Worm (Caenorhabditis elegans): ENCODE measurements around the gene F54H12.8.
"Not testable (repeated sequence)": the region's sequence is repeated elsewhere in the genome, so short reads cannot be mapped to it uniquely, and the experiment has no call there.

F54H12.8 gene

DNA sequence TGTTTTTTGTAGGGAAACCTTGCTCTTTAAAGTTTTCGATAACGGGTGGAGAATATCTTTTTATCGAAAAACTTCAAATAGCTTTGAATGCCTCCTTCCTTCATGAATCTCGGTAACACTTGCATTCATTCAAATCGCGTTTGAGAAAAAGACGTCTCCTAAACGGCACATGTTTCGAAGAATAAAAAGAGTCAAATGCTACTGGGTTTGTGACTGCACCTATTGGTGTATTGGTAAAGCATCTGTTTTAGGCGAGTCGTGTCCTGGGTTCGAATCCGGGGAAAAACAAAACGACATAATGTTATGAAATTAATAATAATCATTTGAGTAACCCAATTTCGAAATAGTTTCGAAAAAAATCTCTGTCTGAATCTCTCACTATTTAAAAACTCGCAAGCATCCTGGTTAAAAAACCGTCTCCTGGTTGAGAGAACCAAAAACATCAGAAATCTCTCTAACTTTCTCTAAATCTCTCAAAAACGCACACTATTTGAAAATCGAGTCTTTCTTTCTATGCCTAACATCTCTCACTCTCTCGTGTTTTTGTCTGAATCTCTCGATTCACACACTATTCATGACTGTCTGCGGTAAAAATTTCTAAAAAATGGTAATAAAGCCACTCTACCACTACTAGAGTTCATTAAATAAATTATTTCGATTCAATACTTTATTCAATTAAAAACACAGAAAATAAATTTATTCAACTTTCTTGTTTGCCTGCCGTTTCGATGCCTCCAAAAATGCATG, 2.9 kb downstream of the F54H12.8 start:
- TF ChIP-seq B0261.1 (tag; optimal IDR thresholded peaks at IDR 0.05) (peak; percentile 38), lin-26 (GFP tag; IDR thresholded peaks at IDR 0.05) (peak; percentile 44; the same call in 1 of the 2 replicates), tbp1 (GFP tag; optimal IDR thresholded peaks at IDR 0.05) (peak; percentile 14), rpc-1 (optimal IDR thresholded peaks at IDR 0.05) (peak; percentile 23), rpc-1 (tag; optimal IDR thresholded peaks at IDR 0.05) (peak; percentile 66), madf-6 (GFP tag; IDR thresholded peaks at IDR 0.05) (peak; percentile 46; the same call in 1 of the 2 replicates), ztf-18 (tag; optimal IDR thresholded peaks at IDR 0.05) (peak; percentile 31), hmg-1.2 (GFP tag; IDR thresholded peaks at IDR 0.05) (peak; percentile 57)

DNA sequence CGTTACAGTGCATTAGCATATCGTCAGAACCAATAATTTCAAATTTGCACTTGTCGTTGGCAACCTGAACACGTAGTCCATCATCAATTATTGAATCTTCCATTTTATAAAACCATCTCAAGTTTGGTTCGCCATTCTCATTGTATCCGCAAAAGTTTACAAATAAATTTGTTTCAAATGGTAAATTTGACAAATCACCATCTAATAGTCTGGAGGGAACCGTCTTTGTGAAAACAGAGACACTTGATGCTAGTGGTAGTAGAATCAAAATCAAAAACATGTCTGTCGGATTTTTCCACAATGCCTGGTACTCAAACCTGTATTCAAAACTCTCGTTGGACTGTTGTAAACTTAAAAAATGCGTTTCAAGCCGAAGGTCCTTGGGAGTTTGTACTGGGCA, 4.7 kb downstream of the F54H12.8 start, which contains the start of gene F54H12.2:
TSS of gene F54H12.2 (plus strand) at position 301 of the 400 bp plus-strand sequence.
- TF ChIP-seq ztf-25 (GFP tag; IDR thresholded peaks at IDR 0.05); cebp-2 (GFP tag; IDR thresholded peaks at IDR 0.05); F57A8.1 (GFP tag; optimal IDR thresholded peaks at IDR 0.05): not testable (repeated sequence)

DNA sequence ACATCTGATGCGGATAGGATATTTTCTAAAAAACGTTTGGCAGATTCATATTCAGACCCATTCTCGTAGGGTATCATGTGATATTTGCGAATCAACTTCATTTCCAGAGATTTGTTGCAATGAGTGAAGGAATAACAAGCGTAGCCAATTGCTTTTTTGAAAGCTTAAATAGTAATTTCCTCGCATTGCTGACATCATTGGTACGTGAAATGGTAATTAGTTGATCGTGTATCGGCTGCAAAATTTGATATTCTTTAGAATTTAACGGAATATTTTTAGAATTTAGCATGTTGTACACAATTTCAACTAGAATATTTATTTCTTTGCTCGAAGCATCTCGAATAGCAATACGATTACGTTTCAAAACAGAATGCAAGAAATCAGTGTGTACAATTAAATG, 6.4 kb downstream of the F54H12.8 start, which contains the start of gene F54H12.4:
TSS of gene F54H12.4 (minus strand) at position 101 of the 400 bp plus-strand sequence.
- TF ChIP-seq cebp-2 (GFP tag; IDR thresholded peaks at IDR 0.05); unc-62 (GFP tag; optimal IDR thresholded peaks at IDR 0.05); ceh-58 (GFP tag; IDR thresholded peaks at IDR 0.05): not testable (repeated sequence)

DNA sequence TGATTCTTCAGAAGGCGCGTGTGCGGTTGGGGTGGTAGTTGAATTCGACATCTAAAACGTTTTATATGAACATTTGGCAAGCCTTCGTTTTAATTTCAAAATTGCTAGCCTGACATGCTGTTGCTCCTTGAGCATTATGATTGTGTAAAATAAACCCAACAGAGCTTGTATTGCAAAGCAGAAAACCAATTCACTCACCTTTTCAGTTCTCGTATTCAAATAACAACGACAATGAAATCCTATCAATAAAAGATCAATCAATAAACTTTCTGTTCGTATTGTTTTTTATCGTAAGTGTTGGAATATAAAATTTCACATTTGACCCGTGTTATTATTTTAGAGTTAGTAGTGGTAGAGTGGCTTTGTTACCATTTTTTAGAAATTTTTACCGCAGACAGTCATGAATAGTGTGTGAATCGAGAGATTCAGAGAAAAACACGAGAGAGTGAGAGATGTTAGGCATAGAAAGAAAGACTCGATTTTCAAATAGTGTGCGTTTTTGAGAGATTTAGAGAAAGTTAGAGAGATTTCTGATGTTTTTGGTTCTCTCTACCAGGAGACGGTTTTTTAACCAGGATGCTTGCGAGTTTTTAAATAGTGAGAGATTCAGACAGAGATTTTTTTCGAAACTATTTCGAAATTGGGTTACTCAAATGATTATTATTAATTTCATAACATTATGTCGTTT, 10.0 kb downstream of the F54H12.8 start, which contains the start of gene F54H12.10:
TSS of gene F54H12.10 (minus strand) at position 51 of the 688 bp plus-strand sequence.
- TF ChIP-seq rpc-1 (optimal IDR thresholded peaks at IDR 0.05) (peak; percentile 32), rpc-1 (tag; optimal IDR thresholded peaks at IDR 0.05) (peak; percentile 66), hmg-1.2 (GFP tag; IDR thresholded peaks at IDR 0.05) (peak; percentile 72; the same call in 1 of the 2 replicates), nfyb-1 (GFP tag; IDR thresholded peaks at IDR 0.05) (peak; percentile 58; the same call in 1 of the 2 replicates), tbp1 (GFP tag; optimal IDR thresholded peaks at IDR 0.05) (peak; percentile 0), B0261.1 (tag; optimal IDR thresholded peaks at IDR 0.05) (peak; percentile 43), cebp-1 (tag; optimal IDR thresholded peaks at IDR 0.05) (peak; percentile 40)
- TF ChIP-seq cebp-1 (GFP tag; IDR thresholded peaks at IDR 0.05), result not testable (repeated sequence)

DNA sequence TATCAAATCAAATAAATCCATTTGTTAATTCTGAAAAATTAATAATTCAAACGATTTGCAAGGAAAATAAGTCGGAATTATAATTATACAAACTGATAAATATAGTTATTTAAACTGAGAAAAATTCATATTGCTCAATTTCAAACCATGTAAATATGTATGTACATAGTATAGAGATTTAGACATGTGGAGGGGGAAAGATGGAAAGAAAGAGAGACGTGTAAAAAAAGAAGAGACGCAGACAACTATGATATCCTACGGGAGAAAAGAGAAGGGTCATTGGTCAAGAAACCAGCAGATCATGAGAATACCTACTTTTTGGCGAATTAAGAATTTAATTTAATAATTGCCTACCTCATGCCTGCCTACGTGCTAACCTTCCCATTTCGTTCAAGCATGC, 10.9 kb downstream of the F54H12.8 start, which contains the start of gene C29E4.11:
TSS of gene C29E4.11 (minus strand) at position 30 of the 400 bp plus-strand sequence.
- TF ChIP-seq ama-1 (optimal IDR thresholded peaks at IDR 0.05) (no peak), ama-1 (GFP tag; optimal IDR thresholded peaks at IDR 0.05) (no peak), zim-3 (tag; optimal IDR thresholded peaks at IDR 0.05) (no peak), somi-1 (GFP tag; optimal IDR thresholded peaks at IDR 0.05) (no peak), F33H1.4 (GFP tag; IDR thresholded peaks at IDR 0.05) (no peak), hmg-1.2 (GFP tag; IDR thresholded peaks at IDR 0.05) (peak; percentile 85), madf-8 (GFP tag; conservative IDR thresholded peaks at IDR 0.05) (no peak), ceh-100 (GFP tag; IDR thresholded peaks at IDR 0.05) (no peak), K11D2.4 (GFP tag; IDR thresholded peaks at IDR 0.05) (no peak), F22D6.2 (tag; optimal IDR thresholded peaks at IDR 0.05) (no peak)

DNA sequence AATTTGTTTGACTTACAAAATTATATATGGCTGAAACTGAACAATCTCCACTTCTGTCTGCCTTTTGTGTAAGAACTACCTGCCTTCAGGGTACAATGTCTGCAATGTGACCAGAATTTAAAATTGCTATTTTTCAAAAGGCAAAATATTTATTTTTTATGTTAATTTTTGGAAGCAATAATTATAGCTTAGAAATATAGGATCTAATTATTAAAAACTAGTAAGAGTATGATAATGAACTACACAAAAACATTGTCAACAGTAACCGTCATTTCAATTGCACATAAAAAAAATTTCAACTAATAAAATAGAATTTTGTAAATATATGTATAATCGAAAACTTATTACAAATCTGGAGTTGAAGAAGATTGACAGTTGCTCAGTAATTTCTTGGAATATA, 12.1 kb downstream of the F54H12.8 start, which contains the start of gene C29E4.9:
TSS of gene C29E4.9 (minus strand) at position 101 of the 400 bp plus-strand sequence.
- TF ChIP-seq nfya-1 (tag; optimal IDR thresholded peaks at IDR 0.05; ENCODE audit: borderline replicate concordance, insufficient read depth) (no peak), zim-3 (tag; optimal IDR thresholded peaks at IDR 0.05) (no peak), lin-54 (GFP tag; optimal IDR thresholded peaks at IDR 0.05) (no peak), lsl-1 (GFP tag; optimal IDR thresholded peaks at IDR 0.05) (no peak), mes-4 (tag; optimal IDR thresholded peaks at IDR 0.05) (no peak), hlh-26 (GFP tag; conservative IDR thresholded peaks at IDR 0.05) (no peak), T07F8.4 (tag; optimal IDR thresholded peaks at IDR 0.05) (no peak), attf-3 (GFP tag; conservative IDR thresholded peaks at IDR 0.05) (no peak), ceh-58 (GFP tag; IDR thresholded peaks at IDR 0.05) (no peak), rpc-1 (optimal IDR thresholded peaks at IDR 0.05) (no peak), rpc-1 (tag; optimal IDR thresholded peaks at IDR 0.05) (no peak), ceh-91 (GFP tag; IDR thresholded peaks at IDR 0.05) (no peak), B0336.3 (GFP tag; IDR thresholded peaks at IDR 0.05) (no peak), xnd-1 (tag; optimal IDR thresholded peaks at IDR 0.05) (no peak), akir-1 (GFP tag; optimal IDR thresholded peaks at IDR 0.05) (no peak), ztf-18 (tag; optimal IDR thresholded peaks at IDR 0.05) (no peak), bed-2 (GFP tag; IDR thresholded peaks at IDR 0.05) (no peak), F22D6.2 (tag; optimal IDR thresholded peaks at IDR 0.05) (no peak)

Data from whole organism, young adult.